Worm (Caenorhabditis elegans) whole organism, midembryonic: ENCODE results near the gene eps-8.

ENCODE experiments used
- cog-1 ChIP-seq: sonication (generic microtip); optimal IDR thresholded peaks from 2 replicates; lab custom pipeline; 2016; ENCODE audit warnings: missing genetic modification characterization, missing compliant biosample characterization
- med-1 ChIP-seq: sonication (generic microtip); optimal IDR thresholded peaks from 2 replicates; lab custom pipeline; 2017; ENCODE audit warnings: missing genetic modification characterization, mild to moderate bottlenecking, missing compliant biosample characterization, antibody characterized with exemption, missing genetic modification reagents; ENCODE audit not compliant: insufficient read depth
- tab-1 ChIP-seq: fragments of 200-800 bp; sonication (Bioruptor generic); IDR thresholded peaks from 2 replicates; pipeline ENCODE4 v1.3.6; 2022; ENCODE audit warnings: missing genetic modification characterization, missing compliant biosample characterization

DNA sequence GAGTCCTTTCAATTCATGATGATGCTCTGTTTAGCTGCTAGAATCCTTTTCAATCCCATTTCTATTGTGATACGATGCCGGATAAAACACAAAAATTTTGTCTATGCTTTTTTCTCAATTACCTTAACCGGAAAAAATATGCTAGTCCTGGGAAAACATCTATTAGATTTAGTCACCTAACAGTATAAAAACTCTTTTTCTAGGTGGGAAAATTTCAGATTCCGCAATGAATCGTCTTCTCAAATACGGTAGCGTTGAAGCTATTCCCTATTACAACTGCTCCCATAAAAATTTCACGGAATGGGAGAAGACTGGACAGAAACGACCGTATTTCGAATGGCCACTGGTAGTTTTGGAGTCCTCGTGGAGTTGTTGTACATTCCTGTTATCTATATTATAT, 50.1 kb downstream of the eps-8 start, which contains the start of gene Y57G11C.28:
- TF ChIP-seq med-1 (GFP tag; lab: Kevin White, UChicago) (no peak), cog-1 (tag; lab: Kevin White, UChicago) (no peak), tab-1 (GFP tag; lab: Robert Waterston, UW) (no peak)
